Fruit fly (Drosophila melanogaster) whole organism, embryonic: Measurements from ENCODE around the gene Sys1.

Experiments
- Ada2b ChIP-seq: fragments of 200-800 bp; sonication (Bioruptor generic); IDR thresholded peaks from 2 replicates; pipeline ENCODE4 v1.3.6; 2022; ENCODE audit warnings: missing biosample characterization, missing genetic modification characterization
- Atf3 ChIP-seq: fragments of 200-800 bp; sonication (Bioruptor generic); optimal IDR thresholded peaks from 3 replicates; lab custom pipeline; 2016; ENCODE audit warnings: missing biosample characterization, missing genetic modification characterization
- BEAF-32 ChIP-seq: fragments of 200-800 bp; sonication (Bioruptor generic); optimal IDR thresholded peaks from 3 replicates; lab custom pipeline; 2017; ENCODE audit warnings: missing biosample characterization, missing genetic modification characterization, mild to moderate bottlenecking, moderate library complexity, missing genetic modification reagents
- CG10321 ChIP-seq: fragments of 200-800 bp; sonication (Bioruptor generic); IDR thresholded peaks from 2 replicates; pipeline ENCODE4 v1.3.6; 2022; ENCODE audit warnings: missing biosample characterization, missing genetic modification characterization
- CG11398 ChIP-seq: fragments of 200-800 bp; sonication (Bioruptor generic); optimal IDR thresholded peaks from 2 replicates; lab custom pipeline; 2016; ENCODE audit warnings: missing biosample characterization, missing genetic modification characterization
- CG12942 ChIP-seq: fragments of 200-800 bp; sonication (Bioruptor generic); optimal IDR thresholded peaks from 3 replicates; lab custom pipeline; 2016; ENCODE audit warnings: missing biosample characterization, missing genetic modification characterization
- CG15269 ChIP-seq: fragments of 200-800 bp; sonication (Bioruptor generic); optimal IDR thresholded peaks from 2 replicates; lab custom pipeline; 2018; ENCODE audit warnings: missing biosample characterization, mild to moderate bottlenecking, missing genetic modification characterization, moderate library complexity
- CG16813 ChIP-seq: fragments of 200-800 bp; sonication (Bioruptor generic); IDR thresholded peaks from 3 replicates; pipeline ENCODE4 v1.3.6; 2022; ENCODE audit warnings: missing biosample characterization, missing genetic modification characterization; ENCODE audit not compliant: partially characterized antibody
- CG17328 ChIP-seq: fragments of 200-800 bp; sonication (Bioruptor generic); IDR thresholded peaks from 2 replicates; pipeline ENCODE4 v1.3.6; 2022; ENCODE audit warnings: missing biosample characterization, missing genetic modification characterization
- CG17385 ChIP-seq: fragments of 200-800 bp; sonication (Bioruptor generic); optimal IDR thresholded peaks from 3 replicates; lab custom pipeline; 2018; ENCODE audit warnings: missing biosample characterization, mild to moderate bottlenecking, missing genetic modification characterization
- CG17568 ChIP-seq: fragments of 200-800 bp; sonication (Bioruptor generic); optimal IDR thresholded peaks from 2 replicates; lab custom pipeline; 2018; ENCODE audit warnings: missing biosample characterization, mild to moderate bottlenecking, missing genetic modification characterization, moderate library complexity
- CG31388 ChIP-seq: fragments of 200-800 bp; sonication (Bioruptor generic); optimal IDR thresholded peaks from 2 replicates; lab custom pipeline; 2016; ENCODE audit warnings: missing biosample characterization, missing genetic modification characterization
- CG32532 ChIP-seq: fragments of 200-800 bp; sonication (Bioruptor generic); IDR thresholded peaks from 2 replicates; pipeline ENCODE4 v1.3.6; 2022; ENCODE audit warnings: missing biosample characterization, missing genetic modification characterization
- CG42726 ChIP-seq: fragments of 200-800 bp; sonication (Bioruptor generic); IDR thresholded peaks from 2 replicates; pipeline ENCODE4 v1.3.6; 2022; ENCODE audit warnings: missing biosample characterization, missing genetic modification characterization; ENCODE audit not compliant: partially characterized antibody
- CG4360 ChIP-seq: fragments of 200-800 bp; sonication (Bioruptor generic); IDR thresholded peaks from 2 replicates; pipeline ENCODE4 v1.3.6; 2022; ENCODE audit warnings: missing biosample characterization, missing genetic modification characterization
- CG6689 ChIP-seq: fragments of 200-800 bp; sonication (Bioruptor generic); IDR thresholded peaks from 2 replicates; pipeline ENCODE4 v1.3.6; 2022; ENCODE audit warnings: missing biosample characterization, missing genetic modification characterization
- CG8388 ChIP-seq: fragments of 200-800 bp; sonication (Bioruptor generic); optimal IDR thresholded peaks from 2 replicates; lab custom pipeline; 2019; ENCODE audit warnings: missing biosample characterization, mild to moderate bottlenecking, missing genetic modification characterization, moderate library complexity
- CG9215 ChIP-seq: fragments of 200-800 bp; sonication (Bioruptor generic); IDR thresholded peaks from 2 replicates; pipeline ENCODE4 v1.3.6; 2022; ENCODE audit warnings: missing biosample characterization, missing genetic modification characterization
- CG9437 ChIP-seq: fragments of 200-800 bp; sonication (Bioruptor generic); optimal IDR thresholded peaks from 2 replicates; lab custom pipeline; 2018; ENCODE audit warnings: missing biosample characterization, mild to moderate bottlenecking, missing genetic modification characterization
- CG9817 ChIP-seq: fragments of 200-800 bp; sonication (Bioruptor generic); optimal IDR thresholded peaks from 2 replicates; lab custom pipeline; 2018; ENCODE audit warnings: missing biosample characterization, mild to moderate bottlenecking, missing genetic modification characterization, moderate library complexity
- CoRest ChIP-seq: fragments of 200-800 bp; sonication (Bioruptor generic); optimal IDR thresholded peaks from 3 replicates; lab custom pipeline; 2018; ENCODE audit warnings: missing biosample characterization, mild to moderate bottlenecking, missing genetic modification characterization, moderate library complexity
- Fer1 ChIP-seq: fragments of 200-800 bp; sonication (Bioruptor generic); optimal IDR thresholded peaks from 2 replicates; lab custom pipeline; 2017; ENCODE audit warnings: missing biosample characterization, mild to moderate bottlenecking, missing genetic modification characterization
- H2.0 ChIP-seq: fragments of 200-800 bp; sonication (Bioruptor generic); IDR thresholded peaks from 2 replicates; pipeline ENCODE4 v1.3.6; 2022; ENCODE audit warnings: missing biosample characterization, missing genetic modification characterization
- HLH54F ChIP-seq: fragments of 200-800 bp; sonication (Bioruptor generic); optimal IDR thresholded peaks from 3 replicates; lab custom pipeline; 2016; ENCODE audit warnings: missing biosample characterization, missing genetic modification characterization
- Jarid2 ChIP-seq: fragments of 200-800 bp; sonication (Bioruptor generic); optimal IDR thresholded peaks from 3 replicates; lab custom pipeline; 2017; ENCODE audit warnings: mild to moderate bottlenecking, missing biosample characterization, missing genetic modification reagents, missing genetic modification characterization
- Lim3 ChIP-seq: fragments of 200-800 bp; sonication (Bioruptor generic); IDR thresholded peaks from 2 replicates; pipeline ENCODE4 v1.3.6; 2022; ENCODE audit warnings: missing biosample characterization, missing genetic modification characterization
- Rfx ChIP-seq: fragments of 200-800 bp; sonication (Bioruptor generic); IDR thresholded peaks from 2 replicates; pipeline ENCODE4 v1.3.6; 2022; ENCODE audit warnings: missing biosample characterization, missing genetic modification characterization
- TFAM ChIP-seq: fragments of 200-800 bp; sonication (Bioruptor generic); optimal IDR thresholded peaks from 2 replicates; lab custom pipeline; 2017; ENCODE audit warnings: missing biosample characterization, missing genetic modification characterization, inconsistent platforms
- az2 ChIP-seq: fragments of 200-800 bp; sonication (Bioruptor generic); optimal IDR thresholded peaks from 3 replicates; lab custom pipeline; 2016; ENCODE audit warnings: missing biosample characterization, missing genetic modification characterization
- chn ChIP-seq: fragments of 200-800 bp; sonication (Bioruptor generic); optimal IDR thresholded peaks from 2 replicates; lab custom pipeline; 2016; ENCODE audit warnings: missing biosample characterization, missing genetic modification characterization
- disco-r ChIP-seq: fragments of 200-800 bp; sonication (Bioruptor generic); optimal IDR thresholded peaks from 2 replicates; lab custom pipeline; 2016; ENCODE audit warnings: missing biosample characterization, missing genetic modification characterization
- dm ChIP-seq: fragments of 200-800 bp; sonication (Bioruptor generic); optimal IDR thresholded peaks from 3 replicates; lab custom pipeline; 2016; ENCODE audit warnings: missing biosample characterization, missing genetic modification characterization
- dysf ChIP-seq: fragments of 200-800 bp; sonication (Bioruptor generic); IDR thresholded peaks from 3 replicates; pipeline ENCODE4 v1.3.6; 2022; ENCODE audit warnings: missing biosample characterization, missing genetic modification characterization
- esg ChIP-seq: fragments of 200-800 bp; sonication (Bioruptor generic); conservative IDR thresholded peaks from 2 replicates; pipeline ENCODE4 v1.3.6; 2022; ENCODE audit warnings: missing biosample characterization, missing genetic modification characterization
- fd102C ChIP-seq: fragments of 200-800 bp; sonication (Bioruptor generic); optimal IDR thresholded peaks from 2 replicates; lab custom pipeline; 2018; ENCODE audit warnings: missing biosample characterization, mild to moderate bottlenecking, missing genetic modification characterization, moderate library complexity
- hth ChIP-seq: fragments of >200 bp; optimal IDR thresholded peaks from 2 replicates; lab custom pipeline; 2017; ENCODE audit warnings: inconsistent platforms
- knrl ChIP-seq: fragments of 200-800 bp; sonication (Bioruptor generic); IDR thresholded peaks from 3 replicates; pipeline ENCODE4 v1.3.6; 2022; ENCODE audit warnings: missing biosample characterization, missing genetic modification characterization; ENCODE audit not compliant: partially characterized antibody
- mam ChIP-seq: fragments of 200-800 bp; sonication (Bioruptor generic); optimal IDR thresholded peaks from 3 replicates; lab custom pipeline; 2016; ENCODE audit warnings: missing biosample characterization, missing genetic modification characterization
- oc ChIP-seq: fragments of 200-800 bp; sonication (Bioruptor generic); optimal IDR thresholded peaks from 2 replicates; lab custom pipeline; 2018; ENCODE audit warnings: missing biosample characterization, mild to moderate bottlenecking, missing genetic modification characterization, moderate library complexity
- pan ChIP-seq, 4 experiments: fragments of >200 bp in 3 of 4; fragments of 200-800 bp in 1 of 4; sonication (Bioruptor generic) in 1 of 4; optimal IDR thresholded peaks in 3 of 4; IDR thresholded peaks in 1 of 4; 2 replicates each; pipeline versions ENCODE4 v1.3.6 to Lab custom; 2017 to 2022; ENCODE audit warnings: missing biosample characterization in 2 of 4, missing genetic modification characterization in 2 of 4, mixed read lengths in 1 of 4
- peb ChIP-seq: fragments of 200-800 bp; sonication (Bioruptor generic); IDR thresholded peaks from 2 replicates; pipeline ENCODE4 v1.3.6; 2022; ENCODE audit warnings: missing biosample characterization, missing genetic modification characterization
- phol ChIP-seq: fragments of 200-800 bp; sonication (Bioruptor generic); optimal IDR thresholded peaks from 3 replicates; lab custom pipeline; 2018; ENCODE audit warnings: missing biosample characterization, mild to moderate bottlenecking, missing genetic modification characterization, moderate library complexity
- ro ChIP-seq: fragments of 200-800 bp; sonication (Bioruptor generic); IDR thresholded peaks from 2 replicates; pipeline ENCODE4 v1.3.6; 2022; ENCODE audit warnings: missing biosample characterization, missing genetic modification characterization
- row ChIP-seq: fragments of 200-800 bp; sonication (Bioruptor generic); IDR thresholded peaks from 3 replicates; pipeline ENCODE4 v1.3.6; 2022; ENCODE audit warnings: missing biosample characterization, missing genetic modification characterization
- sc ChIP-seq, 3 experiments: fragments of >200 bp in 2 of 3; fragments of 200-800 bp in 1 of 3; sonication (Bioruptor generic) in 1 of 3; optimal IDR thresholded peaks; 2 replicates in 2 of 3; 3 replicates in 1 of 3; lab custom pipeline; 2017; ENCODE audit warnings: mild to moderate bottlenecking in 1 of 3, missing biosample characterization in 1 of 3, missing genetic modification characterization in 1 of 3, missing genetic modification reagents in 1 of 3
- sim ChIP-seq: fragments of 200-800 bp; sonication (Bioruptor generic); IDR thresholded peaks from 2 replicates; pipeline ENCODE4 v1.3.6; 2022; ENCODE audit warnings: missing biosample characterization, missing genetic modification characterization
- so ChIP-seq: fragments of 200-800 bp; sonication (Bioruptor generic); IDR thresholded peaks from 3 replicates; pipeline ENCODE4 v1.3.6; 2022; ENCODE audit warnings: missing biosample characterization, missing genetic modification characterization
- zen2 ChIP-seq: fragments of 200-800 bp; sonication (Bioruptor generic); IDR thresholded peaks from 3 replicates; pipeline ENCODE4 v1.3.6; 2022; ENCODE audit warnings: missing biosample characterization, missing genetic modification characterization; ENCODE audit not compliant: partially characterized antibody

Gene Sys1

DNA sequence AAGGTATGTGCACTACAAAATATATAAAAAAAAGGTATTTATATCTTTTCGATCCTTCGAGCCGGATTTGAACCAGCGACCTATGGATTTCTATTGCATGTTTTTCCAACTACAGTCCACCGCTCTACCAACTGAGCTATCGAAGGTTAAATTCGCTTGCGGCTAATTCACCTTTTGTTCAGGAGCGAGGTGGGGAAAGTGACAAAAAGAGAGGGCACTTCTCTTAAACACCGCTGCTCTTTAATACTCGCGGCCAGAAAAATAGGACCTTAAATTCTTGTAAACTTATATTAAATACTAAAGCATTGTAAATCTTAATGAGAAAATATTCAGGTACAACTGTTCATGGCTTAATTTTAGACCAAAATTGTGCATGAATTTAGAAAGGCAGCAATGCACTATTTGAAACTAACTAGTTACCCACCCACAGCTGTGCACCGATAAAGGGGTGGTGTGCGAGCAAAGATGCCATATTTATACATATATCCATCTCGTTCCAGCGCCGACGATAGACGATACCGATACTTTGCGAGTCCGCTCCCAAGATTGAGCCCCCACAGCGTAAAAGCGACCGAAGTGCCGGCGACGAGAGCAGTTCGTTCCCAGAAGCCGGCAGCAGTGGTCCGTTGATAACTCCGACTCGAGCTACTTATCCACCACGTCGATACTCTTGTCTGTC is 16.5 kb downstream of the Sys1 start (continued):
- peak; percentile 92 for TF ChIP-seq dm
- peak; percentile 97 for TF ChIP-seq CG32532
- peak; percentile 85 for TF ChIP-seq Jarid2 (GFP tag; lab: Kevin White, UChicago)
- peak; percentile 98 for TF ChIP-seq oc
- TF ChIP-seq TFAM, result peak; percentile 87
- TF ChIP-seq Fer1, result peak; percentile 99
- peak; percentile 91 for TF ChIP-seq CG9437 (GFP tag; lab: Kevin White, UChicago)
- peak; percentile 98 for TF ChIP-seq mam (GFP tag; lab: Kevin White, UChicago)
- TF ChIP-seq peb (GFP tag; lab: Robert Waterston, UW), result peak; percentile 91
- TF ChIP-seq HLH54F (GFP tag; lab: Kevin White, UChicago), result peak; percentile 97
- TF ChIP-seq so, result peak; percentile 97
- peak; percentile 95 for TF ChIP-seq CG12942
- peak; percentile 71 for TF ChIP-seq CG16813
- TF ChIP-seq CG8388 (GFP tag; lab: Kevin White, UChicago), result peak; percentile 98
- TF ChIP-seq phol (tag; lab: Kevin White, UChicago), result peak; percentile 97
- TF ChIP-seq CG17568, result peak; percentile 98
- no peak for TF ChIP-seq hth (lab: Kevin White, UChicago)
- TF ChIP-seq CG17328 (GFP tag; lab: Robert Waterston, UW), result peak; percentile 98
- peak; percentile 95 for TF ChIP-seq disco-r (GFP tag; lab: Kevin White, UChicago)
- TF ChIP-seq knrl, result no peak; the same call in 1 of the 3 replicates
- TF ChIP-seq Rfx, result peak; percentile 97
- peak; percentile 97 for TF ChIP-seq row (GFP tag; lab: Robert Waterston, UW)
- TF ChIP-seq esg (GFP tag; lab: Robert Waterston, UW), result peak; percentile 92
- peak; percentile 97 for TF ChIP-seq CoRest (tag; lab: Kevin White, UChicago)
- TF ChIP-seq sim, result peak; percentile 96
- TF ChIP-seq Atf3 (GFP tag; lab: Kevin White, UChicago), result peak; percentile 92
- TF ChIP-seq CG31388, result peak; percentile 94
- peak; percentile 72 for TF ChIP-seq BEAF-32 (GFP tag; lab: Kevin White, UChicago)
- peak; percentile 97 for TF ChIP-seq dysf (GFP tag; lab: Robert Waterston, UW)
- TF ChIP-seq sc (optimal IDR thresholded peaks at IDR 0.05; lab: Kevin White, UChicago), result no peak
- peak; percentile 97 for TF ChIP-seq sc (GFP tag; optimal IDR thresholded peaks at IDR 0.05; lab: Kevin White, UChicago)
- no peak for TF ChIP-seq pan (optimal IDR thresholded peaks at IDR 0.05; lab: Kevin White, UChicago)
- peak in 1 of 2 experiments; percentile 97 for TF ChIP-seq pan (GFP tag; optimal IDR thresholded peaks at IDR 0.05 in 1 of 2, IDR thresholded peaks at IDR 0.05 in 1 of 2)
- TF ChIP-seq CG9817, result peak; percentile 94
- peak; percentile 89 for TF ChIP-seq CG9215 (GFP tag; lab: Robert Waterston, UW)
- TF ChIP-seq CG4360, result peak; percentile 86
- TF ChIP-seq chn (GFP tag; lab: Kevin White, UChicago), result peak; percentile 98
- peak; percentile 96 for TF ChIP-seq CG11398 (GFP tag; lab: Kevin White, UChicago)
- peak; percentile 95 for TF ChIP-seq H2.0 (GFP tag; lab: Robert Waterston, UW)
- peak; percentile 97 for TF ChIP-seq Ada2b (GFP tag; lab: Robert Waterston, UW)
- peak; percentile 53; the same call in 2 of the 3 replicates for TF ChIP-seq zen2 (GFP tag; lab: Robert Waterston, UW)
- TF ChIP-seq CG10321 (GFP tag; lab: Robert Waterston, UW), result peak; percentile 94
- TF ChIP-seq CG6689, result peak; percentile 97
- peak; percentile 84; the same call in 1 of the 2 replicates for TF ChIP-seq CG42726
- peak; percentile 84; the same call in 1 of the 2 replicates for TF ChIP-seq Lim3 (GFP tag; lab: Robert Waterston, UW)
- TF ChIP-seq az2 (GFP tag; lab: Kevin White, UChicago), result peak; percentile 98
- TF ChIP-seq ro, result peak; percentile 87
- TF ChIP-seq CG17385, result peak; percentile 96
- peak; percentile 89 for TF ChIP-seq fd102C (GFP tag; lab: Kevin White, UChicago)
- TF ChIP-seq CG15269 (tag; lab: Kevin White, UChicago), result peak; percentile 98
